Worm (Caenorhabditis elegans) whole organism, young adult: ENCODE data around the gene ZK180.5.

Experiments used
- B0019.2 ChIP-seq: fragments of 200-800 bp; sonication (Bioruptor generic); conservative IDR thresholded peaks from 2 replicates; pipeline ENCODE4 v1.3.6; 2022; ENCODE audit warnings: missing genetic modification reagents, missing genetic modification characterization, missing compliant biosample characterization
- C17E4.6 ChIP-seq: fragments of 200-800 bp; sonication (Bioruptor generic); IDR thresholded peaks from 2 replicates; pipeline ENCODE4 v1.3.6; 2022; ENCODE audit warnings: missing genetic modification reagents, missing genetic modification characterization, missing compliant biosample characterization
- D2030.7 ChIP-seq: fragments of 200-800 bp; sonication (Bioruptor generic); IDR thresholded peaks from 2 replicates; pipeline ENCODE4 v1.3.6; 2022; ENCODE audit warnings: missing genetic modification reagents, missing genetic modification characterization, missing compliant biosample characterization
- F33H1.4 ChIP-seq: fragments of 200-800 bp; sonication (Bioruptor generic); IDR thresholded peaks from 2 replicates; pipeline ENCODE4 v1.3.6; 2022; ENCODE audit warnings: missing genetic modification reagents, missing genetic modification characterization, missing compliant biosample characterization
- F37B4.10 ChIP-seq: fragments of 200-800 bp; sonication (Bioruptor generic); IDR thresholded peaks from 2 replicates; pipeline ENCODE4 v1.3.6; 2022; ENCODE audit warnings: missing genetic modification characterization, missing compliant biosample characterization
- F52B5.7 ChIP-seq: sonication (generic microtip); optimal IDR thresholded peaks from 2 replicates; lab custom pipeline; 2016; ENCODE audit warnings: mild to moderate bottlenecking, missing genetic modification characterization, missing compliant biosample characterization
- F55B11.4 ChIP-seq: sonication (generic microtip); optimal IDR thresholded peaks from 2 replicates; lab custom pipeline; 2016; ENCODE audit warnings: missing compliant biosample characterization, missing genetic modification characterization, borderline replicate concordance; ENCODE audit not compliant: insufficient read depth
- Y53F4B.3 ChIP-seq: fragments of 200-800 bp; sonication (Bioruptor generic); IDR thresholded peaks from 2 replicates; pipeline ENCODE4 v1.3.6; 2022; ENCODE audit warnings: missing genetic modification reagents, missing genetic modification characterization, missing compliant biosample characterization
- Y67H2A.10 ChIP-seq: fragments of 200-800 bp; sonication (Bioruptor generic); conservative IDR thresholded peaks from 2 replicates; pipeline ENCODE4 v1.3.6; 2022; ENCODE audit warnings: missing genetic modification reagents, missing genetic modification characterization, missing compliant biosample characterization
- Y79H2A.3 ChIP-seq: fragments of 200-800 bp; sonication (Bioruptor generic); conservative IDR thresholded peaks from 2 replicates; pipeline ENCODE4 v1.3.6; 2022; ENCODE audit warnings: missing genetic modification reagents, missing genetic modification characterization, missing compliant biosample characterization
- aptf-2 ChIP-seq: fragments of 200-800 bp; sonication (Bioruptor generic); conservative IDR thresholded peaks from 2 replicates; pipeline ENCODE4 v1.3.6; 2022; ENCODE audit warnings: missing genetic modification reagents, missing genetic modification characterization, missing compliant biosample characterization
- attf-5 ChIP-seq: fragments of 200-800 bp; sonication (Bioruptor generic); optimal IDR thresholded peaks from 2 replicates; lab custom pipeline; 2018; ENCODE audit warnings: mild to moderate bottlenecking, missing genetic modification characterization, missing compliant biosample characterization
- attf-6 ChIP-seq: fragments of 200-800 bp; sonication (Bioruptor generic); IDR thresholded peaks from 2 replicates; pipeline ENCODE4 v1.3.6; 2022; ENCODE audit warnings: missing genetic modification reagents, missing genetic modification characterization, missing compliant biosample characterization
- bed-2 ChIP-seq: fragments of 200-800 bp; sonication (Bioruptor generic); IDR thresholded peaks from 2 replicates; pipeline ENCODE4 v1.3.6; 2022; ENCODE audit warnings: missing genetic modification reagents, missing genetic modification characterization, missing compliant biosample characterization
- ccch-3 ChIP-seq: fragments of 200-800 bp; sonication (Bioruptor generic); optimal IDR thresholded peaks from 2 replicates; lab custom pipeline; 2018; ENCODE audit warnings: mild to moderate bottlenecking, missing genetic modification characterization, missing compliant biosample characterization
- cebp-1 ChIP-seq, 2 experiments: fragments of 200-800 bp in 1 of 2; sonication (Bioruptor generic) in 1 of 2; sonication (generic microtip) in 1 of 2; IDR thresholded peaks in 1 of 2; optimal IDR thresholded peaks in 1 of 2; 2 replicates each; pipeline versions ENCODE4 v1.3.6 to Lab custom; 2017 to 2022; ENCODE audit warnings: missing compliant biosample characterization in 2 of 2, missing genetic modification characterization in 2 of 2, mild to moderate bottlenecking in 1 of 2, missing genetic modification reagents in 1 of 2, moderate library complexity in 1 of 2
- ceh-58 ChIP-seq: fragments of 200-800 bp; sonication (Bioruptor generic); IDR thresholded peaks from 2 replicates; pipeline ENCODE4 v1.3.6; 2022; ENCODE audit warnings: missing genetic modification characterization, missing compliant biosample characterization
- dox-1 ChIP-seq: fragments of 200-800 bp; sonication (Bioruptor generic); IDR thresholded peaks from 2 replicates; pipeline ENCODE4 v1.3.6; 2022; ENCODE audit warnings: missing genetic modification reagents, missing genetic modification characterization, missing compliant biosample characterization
- dpff-1 ChIP-seq: sonication (generic microtip); optimal IDR thresholded peaks from 2 replicates; lab custom pipeline; 2017; ENCODE audit warnings: mild to moderate bottlenecking, missing genetic modification characterization, missing compliant biosample characterization
- egl-18 ChIP-seq: fragments of 200-800 bp; sonication (Bioruptor generic); IDR thresholded peaks from 2 replicates; pipeline ENCODE4 v1.3.6; 2022; ENCODE audit warnings: missing genetic modification reagents, missing genetic modification characterization, missing compliant biosample characterization
- hsf-1 ChIP-seq: fragments of 200-800 bp; sonication (Bioruptor generic); IDR thresholded peaks from 2 replicates; pipeline ENCODE4 v1.3.6; 2022; ENCODE audit warnings: missing genetic modification reagents, missing genetic modification characterization, missing compliant biosample characterization
- let-526 ChIP-seq: fragments of 200-800 bp; sonication (Bioruptor generic); IDR thresholded peaks from 2 replicates; pipeline ENCODE4 v1.3.6; 2022; ENCODE audit warnings: missing genetic modification reagents, missing genetic modification characterization, missing compliant biosample characterization
- let-607 ChIP-seq, 2 experiments: fragments of 200-800 bp in 1 of 2; sonication (Bioruptor generic) in 1 of 2; sonication (generic microtip) in 1 of 2; optimal IDR thresholded peaks; 2 replicates each; lab custom pipeline; 2016 to 2018; ENCODE audit warnings: mild to moderate bottlenecking in 2 of 2, missing compliant biosample characterization in 2 of 2, missing genetic modification characterization in 2 of 2, moderate library complexity in 2 of 2, missing genotype in 1 of 2
- mcd-1 ChIP-seq: fragments of 200-800 bp; sonication (Bioruptor generic); IDR thresholded peaks from 2 replicates; pipeline ENCODE4 v1.3.6; 2022; ENCODE audit warnings: missing genetic modification reagents, missing genetic modification characterization, missing compliant biosample characterization
- mxl-1 ChIP-seq: sonication (generic microtip); optimal IDR thresholded peaks from 2 replicates; lab custom pipeline; 2016; ENCODE audit warnings: missing genetic modification characterization, missing compliant biosample characterization
- nfya-1 ChIP-seq: sonication (generic microtip); optimal IDR thresholded peaks from 2 replicates; lab custom pipeline; 2017; ENCODE audit warnings: antibody characterized with exemption, missing compliant biosample characterization, missing genetic modification characterization, borderline replicate concordance; ENCODE audit not compliant: insufficient read depth
- nfya-2 ChIP-seq: fragments of 200-800 bp; sonication (Bioruptor generic); IDR thresholded peaks from 2 replicates; pipeline ENCODE4 v1.3.6; 2022; ENCODE audit warnings: missing genetic modification reagents, missing genetic modification characterization, missing compliant biosample characterization
- nfyb-1 ChIP-seq: fragments of 200-800 bp; sonication (Bioruptor generic); IDR thresholded peaks from 2 replicates; pipeline ENCODE4 v1.3.6; 2022; ENCODE audit warnings: missing genetic modification reagents, missing genetic modification characterization, missing compliant biosample characterization
- nhr-120 ChIP-seq: fragments of 200-800 bp; sonication (Bioruptor generic); IDR thresholded peaks from 2 replicates; pipeline ENCODE4 v1.3.6; 2022; ENCODE audit warnings: missing genetic modification characterization, missing compliant biosample characterization
- nhr-80 ChIP-seq: sonication (generic microtip); optimal IDR thresholded peaks from 2 replicates; lab custom pipeline; 2016; ENCODE audit warnings: missing genetic modification characterization, missing compliant biosample characterization
- sea-2 ChIP-seq: fragments of 200-800 bp; sonication (Bioruptor generic); IDR thresholded peaks from 2 replicates; pipeline ENCODE4 v1.3.6; 2022; ENCODE audit warnings: missing genetic modification characterization, missing compliant biosample characterization
- snpc-4 ChIP-seq, 5 experiments: fragments of 150-350 bp in 1 of 5; sonication (generic microtip) in 4 of 5; optimal IDR thresholded peaks; 2 replicates each; lab custom pipeline; 2014 to 2018; ENCODE audit warnings: missing genetic modification characterization in 5 of 5, missing biosample characterization in 3 of 5, antibody characterized with exemption in 2 of 5, mild to moderate bottlenecking in 2 of 5, missing compliant biosample characterization in 2 of 5, missing genotype in 2 of 5, moderate library complexity in 2 of 5, missing genetic modification reagents in 1 of 5
- somi-1 ChIP-seq: fragments of 200-800 bp; sonication (Bioruptor generic); optimal IDR thresholded peaks from 2 replicates; lab custom pipeline; 2018; ENCODE audit warnings: mild to moderate bottlenecking, missing genetic modification characterization, missing compliant biosample characterization
- sptf-2 ChIP-seq: fragments of 200-800 bp; sonication (Bioruptor generic); optimal IDR thresholded peaks from 2 replicates; lab custom pipeline; 2018; ENCODE audit warnings: mild to moderate bottlenecking, missing genetic modification characterization, missing compliant biosample characterization
- zfh-2 ChIP-seq: fragments of 200-800 bp; sonication (Bioruptor generic); conservative IDR thresholded peaks from 2 replicates; pipeline ENCODE4 v1.3.6; 2022; ENCODE audit warnings: missing genetic modification reagents, missing genetic modification characterization, missing compliant biosample characterization
- zim-3 ChIP-seq: sonication (generic microtip); optimal IDR thresholded peaks from 2 replicates; lab custom pipeline; 2017; ENCODE audit warnings: mild to moderate bottlenecking, missing genetic modification characterization, moderate library complexity, missing compliant biosample characterization
- ztf-22 ChIP-seq: fragments of 200-800 bp; sonication (Bioruptor generic); optimal IDR thresholded peaks from 2 replicates; lab custom pipeline; 2018; ENCODE audit warnings: mild to moderate bottlenecking, missing genetic modification characterization, moderate library complexity, missing compliant biosample characterization
- ztf-26 ChIP-seq: sonication (generic microtip); optimal IDR thresholded peaks from 2 replicates; lab custom pipeline; 2017; ENCODE audit warnings: missing genetic modification characterization, missing compliant biosample characterization

The ZK180.5 gene

DNA sequence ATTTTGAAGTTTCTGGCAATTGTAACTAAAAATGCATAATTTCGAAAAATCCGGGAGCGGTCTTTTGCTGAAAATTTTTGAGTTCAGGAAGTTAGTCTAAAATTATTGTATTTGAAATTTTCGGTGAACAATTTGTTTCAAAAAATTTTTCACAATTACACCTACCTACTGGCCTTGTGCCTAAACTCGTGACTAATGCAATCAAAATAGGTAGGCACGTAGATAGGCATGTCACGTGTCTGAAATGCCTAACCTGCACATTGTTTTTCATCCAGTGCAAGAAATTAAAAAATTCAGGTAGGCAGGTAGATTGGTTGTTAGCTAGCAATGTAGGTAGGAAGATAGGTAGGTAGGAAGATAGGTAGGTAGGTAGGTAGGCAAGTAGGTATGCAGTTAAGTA lies 40.2 kb upstream of the ZK180.5 start:
- TF ChIP-seq F37B4.10 (no peak), nfyb-1 (GFP tag; lab: Robert Waterston, UW) (no peak), Y79H2A.3 (no peak), mxl-1 (no peak), nhr-120 (GFP tag; lab: Robert Waterston, UW) (no peak), snpc-4 (GFP tag; optimal IDR thresholded peaks at IDR 0.05; lab: Kevin White, UChicago) (no peak), snpc-4 (tag; optimal IDR thresholded peaks at IDR 0.05; lab: Kevin White, UChicago) (no peak), nhr-80 (tag; lab: Kevin White, UChicago) (no peak), B0019.2 (no peak), ztf-26 (tag; lab: Kevin White, UChicago) (no peak)

- TF ChIP-seq C17E4.6 (no peak), cebp-1 (GFP tag; IDR thresholded peaks at IDR 0.05; lab: Robert Waterston, UW) (no peak), cebp-1 (tag; optimal IDR thresholded peaks at IDR 0.05; lab: Kevin White, UChicago) (peak; percentile 67)
Measured at ce11 chrIV:4551562-4551961, 34.6 kb upstream of the ZK180.5 start.

DNA sequence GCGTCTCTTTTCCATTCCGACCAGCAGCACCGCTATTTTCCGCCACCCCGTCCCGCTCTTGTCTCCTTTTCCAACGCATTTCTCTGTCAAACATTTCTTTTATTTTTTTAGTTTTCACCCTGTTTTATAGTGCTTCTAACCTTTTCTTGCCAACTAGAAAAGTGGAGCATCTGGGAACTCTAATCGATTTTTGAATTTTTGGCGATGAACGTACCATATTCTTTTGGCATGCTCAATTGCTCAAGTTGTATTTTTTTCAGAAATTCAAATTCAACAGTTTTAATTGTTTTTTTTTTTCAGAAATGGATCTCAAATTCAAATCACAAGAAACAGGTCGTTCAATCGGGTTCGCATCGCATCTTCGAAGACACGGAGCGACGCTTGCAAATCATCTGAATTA lies 31.3 kb upstream of the ZK180.5 start, which contains the start of gene ZK185.1:
TSS of gene ZK185.1 (plus strand) at position 301 of the 400 bp plus-strand sequence.
- TF ChIP-seq zfh-2 (0 out of 2 replicates have a peak, but pooled peaks have one; percentile 12), zim-3 (no peak), ceh-58 (GFP tag; lab: Robert Waterston, UW) (no peak)

DNA sequence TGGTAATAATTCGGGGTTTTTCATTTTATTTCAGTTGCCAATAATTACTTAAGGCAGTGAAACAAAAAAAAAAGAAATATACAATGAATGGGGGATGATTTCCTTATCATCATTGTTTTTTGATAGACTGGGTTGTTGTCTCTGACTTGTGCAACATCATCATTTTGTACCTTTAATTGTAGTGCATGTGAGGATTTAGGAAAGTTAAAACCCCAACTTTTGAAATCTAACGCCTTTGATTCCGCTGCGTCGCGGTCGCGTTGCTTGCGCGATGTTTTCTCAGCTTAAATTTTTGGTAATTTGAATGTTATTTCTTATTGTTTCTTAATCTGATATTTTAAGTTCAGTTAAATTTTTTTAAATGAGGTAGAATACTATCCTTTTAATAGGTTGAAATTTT lies 28.9 kb upstream of the ZK180.5 start, which contains the start of gene ZK185.5:
TSS of gene ZK185.5 (minus strand) at position 101 of the 400 bp plus-strand sequence.
- TF ChIP-seq sea-2 (GFP tag; lab: Robert Waterston, UW) (no peak), sptf-2 (no peak), snpc-4 (GFP tag; optimal IDR thresholded peaks at IDR 0.05; lab: Kevin White, UChicago) (no peak), snpc-4 (tag; optimal IDR thresholded peaks at IDR 0.05; lab: Kevin White, UChicago) (no peak), F37B4.10 (no peak), ztf-22 (GFP tag; lab: Kevin White, UChicago) (no peak), nfya-1 (tag; lab: Kevin White, UChicago) (no peak), F33H1.4 (GFP tag; lab: Robert Waterston, UW) (no peak), nfyb-1 (GFP tag; lab: Robert Waterston, UW) (no peak), hsf-1 (GFP tag; lab: Robert Waterston, UW) (no peak), nfya-2 (GFP tag; lab: Robert Waterston, UW) (no peak), F52B5.7 (no peak), dpff-1 (tag; lab: Kevin White, UChicago) (no peak), let-526 (GFP tag; lab: Robert Waterston, UW) (no peak), ccch-3 (GFP tag; lab: Kevin White, UChicago) (no peak), mcd-1 (no peak), attf-6 (GFP tag; lab: Robert Waterston, UW) (no peak), C17E4.6 (no peak), egl-18 (GFP tag; lab: Robert Waterston, UW) (no peak), Y53F4B.3 (no peak), aptf-2 (no peak)

DNA sequence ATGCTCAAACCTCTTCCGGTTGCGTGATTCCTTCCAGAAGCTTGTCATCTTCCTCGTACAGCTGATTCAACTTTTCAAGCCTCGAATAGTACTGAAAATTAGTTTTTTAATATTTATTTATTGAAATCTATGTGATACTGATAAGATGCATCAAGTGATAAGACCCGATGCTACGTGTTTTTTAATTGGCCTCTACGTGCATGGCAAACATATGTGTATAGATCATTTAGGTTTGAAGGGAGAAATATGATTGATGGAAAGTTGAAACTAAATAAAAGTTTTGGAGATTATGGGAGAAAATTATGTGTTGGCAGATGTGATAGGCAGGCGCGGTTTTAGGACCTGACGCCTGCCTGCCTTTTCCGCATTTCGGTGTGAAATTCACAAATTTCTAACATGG lies 27.2 kb upstream of the ZK180.5 start:
- TF ChIP-seq D2030.7 (GFP tag; lab: Robert Waterston, UW) (no peak), let-607 (tag; optimal IDR thresholded peaks at IDR 0.05; lab: Kevin White, UChicago) (peak; percentile 80 to 86), attf-5 (GFP tag; lab: Kevin White, UChicago) (no peak), dox-1 (GFP tag; lab: Robert Waterston, UW) (0 out of 2 replicates have a peak, but pooled peaks have one; percentile 28), Y67H2A.10 (GFP tag; lab: Robert Waterston, UW) (no peak), ceh-58 (GFP tag; lab: Robert Waterston, UW) (no peak), F55B11.4 (tag; lab: Kevin White, UChicago) (no peak), nhr-80 (tag; lab: Kevin White, UChicago) (peak; percentile 88), somi-1 (GFP tag; lab: Kevin White, UChicago) (no peak), bed-2 (GFP tag; lab: Robert Waterston, UW) (no peak)
